Fruit fly (Drosophila melanogaster): ENCODE data around the gene ko.

The ko gene

dm6 chr3L:21026917-21027517 is 103.9 kb downstream of the ko start, which contains the start of gene skd:
TSS of gene skd (minus strand) at chr3L:21027434.
- TF ChIP-seq CG9215 (GFP tag; IDR thresholded peaks at IDR 0.05) (peak; percentile 27), Hr78 (GFP tag; optimal IDR thresholded peaks at IDR 0.05) (no peak), CG4617 (GFP tag; optimal IDR thresholded peaks at IDR 0.05; ENCODE audit: borderline replicate concordance) (peak; percentile 28), CG10431 (GFP tag; optimal IDR thresholded peaks at IDR 0.05) (peak; percentile 76), onecut (GFP tag; IDR thresholded peaks at IDR 0.05) (peak; percentile 77), Bgb (GFP tag; IDR thresholded peaks at IDR 0.05; ENCODE audit: partially characterized antibody) (peak; percentile 35; the same call in 1 of the 2 replicates), Lhr (GFP tag; optimal IDR thresholded peaks at IDR 0.05) (no peak), Tbp (GFP tag; optimal IDR thresholded peaks at IDR 0.05) (peak; percentile 41), CG2120 (GFP tag; optimal IDR thresholded peaks at IDR 0.05) (no peak), sens (GFP tag) (peak; percentile 74), ato (GFP tag; IDR thresholded peaks at IDR 0.05; ENCODE audit: partially characterized antibody) (0 out of 2 replicates have a peak, but pooled peaks have one; percentile 11), Neu2 (GFP tag; optimal IDR thresholded peaks at IDR 0.05; ENCODE audit: borderline replicate concordance) (no peak), rib (GFP tag; IDR thresholded peaks at IDR 0.05) (peak; percentile 34; the same call in 1 of the 2 replicates), bbx (GFP tag; IDR thresholded peaks at IDR 0.05; ENCODE audit: partially characterized antibody) (peak; percentile 42; the same call in 1 of the 2 replicates), CG8478 (optimal IDR thresholded peaks at IDR 0.05) (peak; percentile 32), chinmo (GFP tag; IDR thresholded peaks at IDR 0.05; ENCODE audit: partially characterized antibody) (peak; percentile 76), CG12659 (GFP tag; optimal IDR thresholded peaks at IDR 0.05) (peak; percentile 17), pzg (GFP tag; optimal IDR thresholded peaks at IDR 0.05) (peak; percentile 38), CG1603 (tag; optimal IDR thresholded peaks at IDR 0.05) (peak; percentile 15), Jarid2 (GFP tag; optimal IDR thresholded peaks at IDR 0.05) (peak; percentile 46), CG8290 (GFP tag; optimal IDR thresholded peaks at IDR 0.05) (no peak), CG8290 (tag; optimal IDR thresholded peaks at IDR 0.05) (peak in 1 of 2 experiments; percentile 0), stwl (tag; optimal IDR thresholded peaks at IDR 0.05) (peak; percentile 45), slbo (GFP tag; IDR thresholded peaks at IDR 0.05) (no peak), MESR4 (GFP tag; optimal IDR thresholded peaks at IDR 0.05) (peak; percentile 69), bcd (GFP tag; optimal IDR thresholded peaks at IDR 0.05) (no peak), cg (GFP tag; optimal IDR thresholded peaks at IDR 0.05) (peak; percentile 70), Opbp (GFP tag; IDR thresholded peaks at IDR 0.05; ENCODE audit: partially characterized antibody) (0 out of 3 replicates have a peak, but pooled peaks have one; percentile 6), tna (GFP tag; IDR thresholded peaks at IDR 0.05; ENCODE audit: partially characterized antibody) (0 out of 2 replicates have a peak, but pooled peaks have one; percentile 19), gfzf (GFP tag; optimal IDR thresholded peaks at IDR 0.05) (peak; percentile 70), CG11560 (tag; IDR thresholded peaks at IDR 0.05) (no peak)

dm6 chr3L:21026025-21026916 is 104.7 kb downstream of the ko start:
- TF ChIP-seq Eip74EF (GFP tag; optimal IDR thresholded peaks at IDR 0.05) (peak in 1 of 2 experiments; percentile 46), cg (GFP tag; optimal IDR thresholded peaks at IDR 0.05) (peak; percentile 92), aop (GFP tag; IDR thresholded peaks at IDR 0.05) (no peak), HLH4C (GFP tag; IDR thresholded peaks at IDR 0.05; ENCODE audit: partially characterized antibody) (peak; percentile 45; the same call in 1 of the 3 replicates), rib (GFP tag; IDR thresholded peaks at IDR 0.05) (0 out of 2 replicates have a peak, but pooled peaks have one; percentile 43), CG7745 (tag; optimal IDR thresholded peaks at IDR 0.05) (peak; percentile 44), onecut (GFP tag; IDR thresholded peaks at IDR 0.05) (peak; percentile 88), CG17568 (GFP tag; optimal IDR thresholded peaks at IDR 0.05) (no peak), zen (tag; optimal IDR thresholded peaks at IDR 0.05) (peak; percentile 21), bbx (GFP tag; IDR thresholded peaks at IDR 0.05; ENCODE audit: partially characterized antibody) (0 out of 2 replicates have a peak, but pooled peaks have one; percentile 32), NC2β (GFP tag; optimal IDR thresholded peaks at IDR 0.05) (peak; percentile 54), sens (GFP tag) (peak; percentile 53), CG11085 (GFP tag; IDR thresholded peaks at IDR 0.05) (no peak), lbe (GFP tag; optimal IDR thresholded peaks at IDR 0.05) (peak; percentile 15), stwl (tag; optimal IDR thresholded peaks at IDR 0.05) (peak; percentile 92), CG31388 (GFP tag; optimal IDR thresholded peaks at IDR 0.05) (no peak), CG14441 (GFP tag; IDR thresholded peaks at IDR 0.05) (no peak; the same call in 1 of the 2 replicates), CG16813 (GFP tag; IDR thresholded peaks at IDR 0.05; ENCODE audit: partially characterized antibody) (peak; percentile 28; the same call in 1 of the 3 replicates), unc-4 (GFP tag; IDR thresholded peaks at IDR 0.05; ENCODE audit: partially characterized antibody) (0 out of 2 replicates have a peak, but pooled peaks have one; percentile 30)
